Fruit fly (Drosophila melanogaster): ENCODE measurements around the gene CG45603.

The CG45603 gene

dm6 chrX:12242375-12242774 is 32.1 kb upstream of the CG45603 start (continued):
- TF ChIP-seq amos (GFP tag; IDR thresholded peaks at IDR 0.05; ENCODE audit: partially characterized antibody), result no peak
- TF ChIP-seq grn (GFP tag; optimal IDR thresholded peaks at IDR 0.05), result no peak
- TF ChIP-seq odd (GFP tag; optimal IDR thresholded peaks at IDR 0.05), result no peak
- no peak for TF ChIP-seq CG11398 (GFP tag; optimal IDR thresholded peaks at IDR 0.05)
- no peak for TF ChIP-seq CG10321 (GFP tag; IDR thresholded peaks at IDR 0.05)
- TF ChIP-seq kni (GFP tag; optimal IDR thresholded peaks at IDR 0.05), result no peak
- TF ChIP-seq CG3726 (GFP tag; IDR thresholded peaks at IDR 0.05), result 0 out of 3 replicates have a peak, but pooled peaks have one; percentile 40
- no peak for TF ChIP-seq HLH4C (GFP tag; IDR thresholded peaks at IDR 0.05; ENCODE audit: partially characterized antibody)
- TF ChIP-seq CG9437 (GFP tag; optimal IDR thresholded peaks at IDR 0.05), result peak; percentile 40
- TF ChIP-seq eyg (GFP tag; optimal IDR thresholded peaks at IDR 0.05), result no peak
- TF ChIP-seq CG4707 (GFP tag; optimal IDR thresholded peaks at IDR 0.05), result peak; percentile 8
- no peak for TF ChIP-seq inv (GFP tag; IDR thresholded peaks at IDR 0.05; ENCODE audit: partially characterized antibody)
- peak; percentile 62 for TF ChIP-seq CG2875 (GFP tag; optimal IDR thresholded peaks at IDR 0.05)
- no peak for TF ChIP-seq Dll (GFP tag; IDR thresholded peaks at IDR 0.05; ENCODE audit: partially characterized antibody)
- TF ChIP-seq CG8359 (GFP tag; optimal IDR thresholded peaks at IDR 0.05; ENCODE audit: borderline replicate concordance), result no peak
- no peak for TF ChIP-seq dimm (GFP tag; IDR thresholded peaks at IDR 0.05)
- TF ChIP-seq CG2712 (tag; optimal IDR thresholded peaks at IDR 0.05), result peak; percentile 80
- TF ChIP-seq grau (tag; optimal IDR thresholded peaks at IDR 0.05), result peak; percentile 61
- peak; percentile 24 for TF ChIP-seq CG10431 (GFP tag; optimal IDR thresholded peaks at IDR 0.05)
- TF ChIP-seq CG11695 (GFP tag; IDR thresholded peaks at IDR 0.05), result 0 out of 3 replicates have a peak, but pooled peaks have one; percentile 16
- TF ChIP-seq CG6791 (GFP tag; IDR thresholded peaks at IDR 0.05; ENCODE audit: partially characterized antibody), result no peak
- no peak for TF ChIP-seq wek (GFP tag; optimal IDR thresholded peaks at IDR 0.05)
- peak; percentile 83 for TF ChIP-seq gem (tag; optimal IDR thresholded peaks at IDR 0.05)
- no peak for TF ChIP-seq CG31224 (GFP tag; IDR thresholded peaks at IDR 0.05)
- TF ChIP-seq CG7271 (tag; optimal IDR thresholded peaks at IDR 0.05), result no peak
- no peak for TF ChIP-seq usp (GFP tag; optimal IDR thresholded peaks at IDR 0.05)
- no peak for TF ChIP-seq disco-r (GFP tag; optimal IDR thresholded peaks at IDR 0.05)
- TF ChIP-seq bbx (GFP tag; IDR thresholded peaks at IDR 0.05; ENCODE audit: partially characterized antibody), result no peak
- no peak for TF ChIP-seq psq (GFP tag; optimal IDR thresholded peaks at IDR 0.05)
- peak; percentile 34; the same call in 1 of the 3 replicates for TF ChIP-seq tgo (GFP tag; IDR thresholded peaks at IDR 0.05)
- peak; percentile 57 for TF ChIP-seq E2f1 (GFP tag; IDR thresholded peaks at IDR 0.05)
- TF ChIP-seq stc (GFP tag; IDR thresholded peaks at IDR 0.05), result peak; percentile 58; the same call in 1 of the 2 replicates
- peak; percentile 51; the same call in 1 of the 3 replicates for TF ChIP-seq ken (GFP tag; IDR thresholded peaks at IDR 0.05)
- peak; percentile 78 for TF ChIP-seq CG11504 (tag; optimal IDR thresholded peaks at IDR 0.05)
- no peak for TF ChIP-seq CG7372 (GFP tag; IDR thresholded peaks at IDR 0.05)
- TF ChIP-seq sisA (GFP tag; IDR thresholded peaks at IDR 0.05), result peak; percentile 64
- no peak for TF ChIP-seq pan (optimal IDR thresholded peaks at IDR 0.05)
- TF ChIP-seq pan (GFP tag; optimal IDR thresholded peaks at IDR 0.05 in 1 of 2, IDR thresholded peaks at IDR 0.05 in 1 of 2), result peak in 1 of 2 experiments; percentile 36
- no peak for TF ChIP-seq CG8765 (GFP tag; IDR thresholded peaks at IDR 0.05)
- TF ChIP-seq sens-2 (GFP tag; IDR thresholded peaks at IDR 0.05), result no peak
- peak; percentile 64; the same call in 2 of the 3 replicates for TF ChIP-seq H15 (GFP tag; IDR thresholded peaks at IDR 0.05)
- TF ChIP-seq Atf-2 (GFP tag; optimal IDR thresholded peaks at IDR 0.05), result no peak
- TF ChIP-seq Six4 (GFP tag; optimal IDR thresholded peaks at IDR 0.05), result peak; percentile 65
- TF ChIP-seq CG11085 (GFP tag; IDR thresholded peaks at IDR 0.05), result no peak
- TF ChIP-seq dmrt99B (tag; optimal IDR thresholded peaks at IDR 0.05), result peak; percentile 74
- TF ChIP-seq cwo (GFP tag; optimal IDR thresholded peaks at IDR 0.05), result no peak
- no peak for TF ChIP-seq Nf-YC (tag; optimal IDR thresholded peaks at IDR 0.05)
- peak; percentile 48 for TF ChIP-seq Med (GFP tag)
- TF ChIP-seq NfI (GFP tag; optimal IDR thresholded peaks at IDR 0.05), result no peak
- TF ChIP-seq hb (GFP tag; IDR thresholded peaks at IDR 0.05; ENCODE audit: partially characterized antibody), result no peak
- TF ChIP-seq gt (GFP tag; IDR thresholded peaks at IDR 0.05), result no peak
